Worm (Caenorhabditis elegans) whole organism, early embryonic: ENCODE results near the gene Y56A3A.2.

ENCODE experiments used
- aly-1 ChIP-seq: sonication (generic microtip); optimal IDR thresholded peaks from 2 replicates; lab custom pipeline; 2016; ENCODE audit warnings: missing genetic modification characterization, missing compliant biosample characterization
- ama-1 ChIP-seq: fragments of 150-350 bp; optimal IDR thresholded peaks from 2 replicates; lab custom pipeline; 2014
- ceh-13 ChIP-seq: fragments of 200-800 bp; sonication (Bioruptor generic); optimal IDR thresholded peaks from 2 replicates; lab custom pipeline; 2018; ENCODE audit warnings: mild to moderate bottlenecking, missing genetic modification characterization, missing compliant biosample characterization
- ceh-36 ChIP-seq: sonication (generic microtip); optimal IDR thresholded peaks from 2 replicates; lab custom pipeline; 2016; ENCODE audit warnings: missing genetic modification characterization, inconsistent platforms, missing compliant biosample characterization
- ets-7 ChIP-seq: sonication (generic microtip); optimal IDR thresholded peaks from 2 replicates; lab custom pipeline; 2016; ENCODE audit warnings: missing genotype, missing genetic modification characterization, missing compliant biosample characterization
- hmbx-1 ChIP-seq: sonication (generic microtip); optimal IDR thresholded peaks from 2 replicates; lab custom pipeline; 2016; ENCODE audit warnings: mild to moderate bottlenecking, missing genetic modification characterization, missing compliant biosample characterization
- hmg-4 ChIP-seq: fragments of 200-800 bp; sonication (Bioruptor generic); optimal IDR thresholded peaks from 2 replicates; lab custom pipeline; 2018; ENCODE audit warnings: mild to moderate bottlenecking, missing genetic modification characterization, missing compliant biosample characterization
- pes-1 ChIP-seq: fragments of 200-800 bp; sonication (Bioruptor generic); IDR thresholded peaks from 2 replicates; pipeline ENCODE4 v1.3.6; 2022; ENCODE audit warnings: missing genetic modification reagents, missing genetic modification characterization, missing compliant biosample characterization
- scrt-1 ChIP-seq: fragments of 200-800 bp; sonication (Bioruptor generic); IDR thresholded peaks from 2 replicates; pipeline ENCODE4 v1.3.6; 2022; ENCODE audit warnings: missing genetic modification characterization, missing compliant biosample characterization
- sea-1 ChIP-seq: fragments of 200-800 bp; sonication (Bioruptor generic); conservative IDR thresholded peaks from 2 replicates; pipeline ENCODE4 v1.3.6; 2022; ENCODE audit warnings: missing genetic modification characterization, missing compliant biosample characterization
- tbx-11 ChIP-seq: fragments of 200-800 bp; sonication (Bioruptor generic); IDR thresholded peaks from 2 replicates; pipeline ENCODE4 v1.3.6; 2022; ENCODE audit warnings: missing genetic modification characterization, missing compliant biosample characterization
- tbx-37 ChIP-seq: fragments of 200-800 bp; sonication (Bioruptor generic); conservative IDR thresholded peaks from 2 replicates; pipeline ENCODE4 v1.3.6; 2022; ENCODE audit warnings: missing genetic modification reagents, missing genetic modification characterization, missing compliant biosample characterization
- tra-4 ChIP-seq: sonication (generic microtip); optimal IDR thresholded peaks from 2 replicates; lab custom pipeline; 2017; ENCODE audit warnings: missing genetic modification characterization, missing compliant biosample characterization

ce11 chrIII:11853533-11853932 is 8.5 kb downstream of the Y56A3A.2 start:
- TF ChIP-seq aly-1 (tag; lab: Kevin White, UChicago) (no peak), ama-1 (lab: Kevin White, UChicago) (no peak), scrt-1 (GFP tag; lab: Robert Waterston, UW) (no peak), ceh-13 (GFP tag; lab: Kevin White, UChicago) (no peak), sea-1 (GFP tag; lab: Robert Waterston, UW) (no peak), ceh-36 (tag; lab: Kevin White, UChicago) (no peak), hmbx-1 (tag; lab: Kevin White, UChicago) (no peak), tbx-11 (GFP tag; lab: Robert Waterston, UW) (no peak), tbx-37 (no peak), ets-7 (no peak), hmg-4 (GFP tag; lab: Kevin White, UChicago) (no peak), tra-4 (tag; lab: Kevin White, UChicago) (no peak), pes-1 (GFP tag; lab: Robert Waterston, UW) (no peak)
